Worm (Caenorhabditis elegans): ENCODE measurements around the gene nhr-105.

ce11 chrIV:7067446-7067845, 17.5 kb downstream of the nhr-105 start:
- TF ChIP-seq cog-1 (tag; optimal IDR thresholded peaks at IDR 0.05) (no peak), ref-1 (GFP tag; conservative IDR thresholded peaks at IDR 0.05) (no peak), flt-1 (GFP tag; IDR thresholded peaks at IDR 0.05) (no peak), tab-1 (GFP tag; IDR thresholded peaks at IDR 0.05) (no peak), ztf-29 (GFP tag; IDR thresholded peaks at IDR 0.05) (no peak), ztf-23 (GFP tag; IDR thresholded peaks at IDR 0.05) (no peak), med-1 (GFP tag; optimal IDR thresholded peaks at IDR 0.05; ENCODE audit: insufficient read depth) (no peak)
